Fruit fly (Drosophila melanogaster) whole organism, embryonic: ENCODE results near the gene Zdhhc8.

ENCODE experiments used
- Abd-B ChIP-seq: fragments of 200-800 bp; sonication (Bioruptor generic); optimal IDR thresholded peaks from 2 replicates; lab custom pipeline; 2018; ENCODE audit warnings: missing biosample characterization, mild to moderate bottlenecking, missing genetic modification characterization, moderate library complexity
- Atf3 ChIP-seq: fragments of 200-800 bp; sonication (Bioruptor generic); optimal IDR thresholded peaks from 3 replicates; lab custom pipeline; 2016; ENCODE audit warnings: missing biosample characterization, missing genetic modification characterization
- BEAF-32 ChIP-seq: fragments of 200-800 bp; sonication (Bioruptor generic); optimal IDR thresholded peaks from 3 replicates; lab custom pipeline; 2017; ENCODE audit warnings: missing biosample characterization, missing genetic modification characterization, mild to moderate bottlenecking, moderate library complexity, missing genetic modification reagents
- CG10565 ChIP-seq: fragments of 200-800 bp; sonication (Bioruptor generic); optimal IDR thresholded peaks from 3 replicates; lab custom pipeline; 2016; ENCODE audit warnings: missing biosample characterization, mild to moderate bottlenecking, missing genetic modification characterization
- CG11504 ChIP-seq: fragments of 200-800 bp; sonication (Bioruptor generic); optimal IDR thresholded peaks from 3 replicates; lab custom pipeline; 2019; ENCODE audit warnings: missing biosample characterization, mild to moderate bottlenecking, missing genetic modification characterization, moderate library complexity
- CG1233 ChIP-seq: fragments of 200-800 bp; sonication (Bioruptor generic); optimal IDR thresholded peaks from 4 replicates; lab custom pipeline; 2018; ENCODE audit warnings: missing biosample characterization, mild to moderate bottlenecking, missing genetic modification characterization
- CG13287 ChIP-seq: fragments of 200-800 bp; sonication (Bioruptor generic); IDR thresholded peaks from 2 replicates; pipeline ENCODE4 v1.3.6; 2022; ENCODE audit warnings: missing biosample characterization, missing genetic modification characterization; ENCODE audit not compliant: partially characterized antibody
- CG13296 ChIP-seq: fragments of 200-800 bp; sonication (Bioruptor generic); optimal IDR thresholded peaks from 3 replicates; lab custom pipeline; 2018; ENCODE audit warnings: missing biosample characterization, mild to moderate bottlenecking, missing genetic modification characterization
- CG13775 ChIP-seq: fragments of 200-800 bp; sonication (Bioruptor generic); optimal IDR thresholded peaks from 3 replicates; lab custom pipeline; 2017; ENCODE audit warnings: missing biosample characterization, mild to moderate bottlenecking, missing genetic modification characterization
- CG13894 ChIP-seq: fragments of 200-800 bp; sonication (Bioruptor generic); optimal IDR thresholded peaks from 3 replicates; lab custom pipeline; 2018; ENCODE audit warnings: missing biosample characterization, mild to moderate bottlenecking, missing genetic modification characterization, moderate library complexity
- CG15269 ChIP-seq: fragments of 200-800 bp; sonication (Bioruptor generic); optimal IDR thresholded peaks from 2 replicates; lab custom pipeline; 2018; ENCODE audit warnings: missing biosample characterization, mild to moderate bottlenecking, missing genetic modification characterization, moderate library complexity
- CG15514 ChIP-seq: fragments of 200-800 bp; sonication (Bioruptor generic); optimal IDR thresholded peaks from 3 replicates; lab custom pipeline; 2017; ENCODE audit warnings: missing biosample characterization, missing genetic modification characterization, mild to moderate bottlenecking, moderate library complexity, missing genetic modification reagents
- CG16779 ChIP-seq: fragments of 200-800 bp; sonication (Bioruptor generic); IDR thresholded peaks from 2 replicates; pipeline ENCODE4 v1.3.6; 2022; ENCODE audit warnings: missing biosample characterization, missing genetic modification characterization
- CG17361 ChIP-seq: fragments of 200-800 bp; sonication (Bioruptor generic); IDR thresholded peaks from 3 replicates; pipeline ENCODE4 v1.3.6; 2022; ENCODE audit warnings: missing biosample characterization, missing genetic modification characterization
- CG18262 ChIP-seq: fragments of 200-800 bp; optimal IDR thresholded peaks from 3 replicates; lab custom pipeline; 2019; ENCODE audit warnings: missing biosample characterization, mild to moderate bottlenecking, missing genetic modification characterization, moderate library complexity
- CG2712 ChIP-seq: fragments of 200-800 bp; optimal IDR thresholded peaks from 3 replicates; lab custom pipeline; 2019; ENCODE audit warnings: missing biosample characterization, mild to moderate bottlenecking, missing genetic modification characterization, moderate library complexity
- CG2889 ChIP-seq: fragments of 200-800 bp; sonication (Bioruptor generic); IDR thresholded peaks from 3 replicates; pipeline ENCODE4 v1.3.6; 2022; ENCODE audit warnings: missing biosample characterization, missing genetic modification characterization
- CG30403 ChIP-seq: fragments of 200-800 bp; sonication (Bioruptor generic); optimal IDR thresholded peaks from 3 replicates; lab custom pipeline; 2016; ENCODE audit warnings: missing biosample characterization, missing genetic modification characterization
- CG31365 ChIP-seq: fragments of 200-800 bp; sonication (Bioruptor generic); optimal IDR thresholded peaks from 2 replicates; lab custom pipeline; 2018; ENCODE audit warnings: missing biosample characterization, mild to moderate bottlenecking, missing genetic modification characterization
- CG7928 ChIP-seq: fragments of 200-800 bp; sonication (Bioruptor generic); optimal IDR thresholded peaks from 2 replicates; lab custom pipeline; 2017; ENCODE audit warnings: missing biosample characterization, mild to moderate bottlenecking, missing genetic modification characterization
- CG8290 ChIP-seq, 3 experiments: fragments of 200-800 bp; sonication (Bioruptor generic); optimal IDR thresholded peaks; 2 replicates each; lab custom pipeline; 2016 to 2019; ENCODE audit warnings: missing biosample characterization in 3 of 3, missing genetic modification characterization in 3 of 3, mild to moderate bottlenecking in 2 of 3, moderate library complexity in 1 of 3
- CG9215 ChIP-seq: fragments of 200-800 bp; sonication (Bioruptor generic); IDR thresholded peaks from 2 replicates; pipeline ENCODE4 v1.3.6; 2022; ENCODE audit warnings: missing biosample characterization, missing genetic modification characterization
- CG9727 ChIP-seq: fragments of 200-800 bp; sonication (Bioruptor generic); optimal IDR thresholded peaks from 3 replicates; lab custom pipeline; 2017; ENCODE audit warnings: missing biosample characterization, mild to moderate bottlenecking, missing genetic modification characterization
- Camta ChIP-seq: fragments of 200-800 bp; sonication (Bioruptor generic); optimal IDR thresholded peaks from 2 replicates; lab custom pipeline; 2016; ENCODE audit warnings: missing biosample characterization, missing genetic modification characterization
- CkIIα-i1 ChIP-seq: fragments of 200-800 bp; sonication (Bioruptor generic); IDR thresholded peaks from 2 replicates; pipeline ENCODE4 v1.3.6; 2022; ENCODE audit warnings: missing biosample characterization, missing genetic modification characterization
- D19A ChIP-seq: fragments of 200-800 bp; optimal IDR thresholded peaks from 3 replicates; lab custom pipeline; 2019; ENCODE audit warnings: missing biosample characterization, mild to moderate bottlenecking, missing genetic modification characterization, moderate library complexity
- HLH54F ChIP-seq: fragments of 200-800 bp; sonication (Bioruptor generic); optimal IDR thresholded peaks from 3 replicates; lab custom pipeline; 2016; ENCODE audit warnings: missing biosample characterization, missing genetic modification characterization
- Hr3 ChIP-seq: fragments of 200-800 bp; sonication (Bioruptor generic); optimal IDR thresholded peaks from 3 replicates; lab custom pipeline; 2016; ENCODE audit warnings: missing biosample characterization, missing genetic modification characterization
- Med ChIP-seq: fragments of 200-800 bp; sonication (Bioruptor generic); peaks from one replicate; lab custom pipeline; 2016; ENCODE audit warnings: missing biosample characterization, missing genetic modification characterization, mild to moderate bottlenecking, inconsistent platforms, moderate library complexity
- NC2β ChIP-seq: fragments of 200-800 bp; sonication (Bioruptor generic); optimal IDR thresholded peaks from 2 replicates; lab custom pipeline; 2016; ENCODE audit warnings: missing biosample characterization, missing genetic modification characterization
- Pdp1 ChIP-seq, 2 experiments: fragments of 200-800 bp; sonication (Bioruptor generic); optimal IDR thresholded peaks; 3 replicates each; lab custom pipeline; 2016; ENCODE audit warnings: missing biosample characterization in 2 of 2, missing genetic modification characterization in 2 of 2, mild to moderate bottlenecking in 1 of 2, moderate library complexity in 1 of 2
- Rfx ChIP-seq: fragments of 200-800 bp; sonication (Bioruptor generic); IDR thresholded peaks from 2 replicates; pipeline ENCODE4 v1.3.6; 2022; ENCODE audit warnings: missing biosample characterization, missing genetic modification characterization
- Sox100B ChIP-seq: fragments of 200-800 bp; sonication (Bioruptor generic); optimal IDR thresholded peaks from 3 replicates; lab custom pipeline; 2018; ENCODE audit warnings: missing biosample characterization, mild to moderate bottlenecking, missing genetic modification characterization
- Ssrp ChIP-seq: fragments of 200-800 bp; sonication (Bioruptor generic); optimal IDR thresholded peaks from 2 replicates; lab custom pipeline; 2018; ENCODE audit warnings: missing biosample characterization, mild to moderate bottlenecking, missing genetic modification characterization, moderate library complexity
- Vsx1 ChIP-seq: fragments of 200-800 bp; sonication (Bioruptor generic); optimal IDR thresholded peaks from 2 replicates; lab custom pipeline; 2017; ENCODE audit warnings: missing biosample characterization, mild to moderate bottlenecking, missing genetic modification characterization, missing genetic modification reagents
- chif ChIP-seq, 2 experiments: fragments of 200-800 bp; sonication (Bioruptor generic); optimal IDR thresholded peaks; 3 replicates each; lab custom pipeline; 2016; ENCODE audit warnings: missing biosample characterization in 2 of 2, missing genetic modification characterization in 2 of 2
- crc ChIP-seq: fragments of 200-800 bp; sonication (Bioruptor generic); optimal IDR thresholded peaks from 2 replicates; lab custom pipeline; 2016; ENCODE audit warnings: missing biosample characterization, missing genetic modification characterization
- crol ChIP-seq: fragments of 200-800 bp; sonication (Bioruptor generic); IDR thresholded peaks from 2 replicates; pipeline ENCODE4 v1.3.6; 2022; ENCODE audit warnings: missing biosample characterization, missing genetic modification characterization
- dan ChIP-seq: fragments of 200-800 bp; sonication (Bioruptor generic); IDR thresholded peaks from 2 replicates; pipeline ENCODE4 v1.3.6; 2022; ENCODE audit warnings: missing biosample characterization, missing genetic modification characterization
- gem ChIP-seq: fragments of 200-800 bp; sonication (Bioruptor generic); optimal IDR thresholded peaks from 2 replicates; lab custom pipeline; 2019; ENCODE audit warnings: missing biosample characterization, mild to moderate bottlenecking, missing genetic modification characterization, moderate library complexity
- grau ChIP-seq: fragments of 200-800 bp; optimal IDR thresholded peaks from 3 replicates; lab custom pipeline; 2019; ENCODE audit warnings: missing biosample characterization, mild to moderate bottlenecking, missing genetic modification characterization, moderate library complexity
- her ChIP-seq: fragments of 200-800 bp; sonication (Bioruptor generic); optimal IDR thresholded peaks from 2 replicates; lab custom pipeline; 2016; ENCODE audit warnings: missing biosample characterization, missing genetic modification characterization
- lmd ChIP-seq: fragments of 200-800 bp; sonication (Bioruptor generic); IDR thresholded peaks from 2 replicates; pipeline ENCODE4 v1.3.6; 2022; ENCODE audit warnings: missing biosample characterization, missing genetic modification characterization
- otp ChIP-seq: fragments of 200-800 bp; sonication (Bioruptor generic); IDR thresholded peaks from 3 replicates; pipeline ENCODE4, ENCODE4 v1.3.6; 2022; ENCODE audit warnings: missing biosample characterization, missing genetic modification characterization
- rib ChIP-seq: fragments of 200-800 bp; sonication (Bioruptor generic); IDR thresholded peaks from 2 replicates; pipeline ENCODE4 v1.3.6; 2022; ENCODE audit warnings: missing biosample characterization, missing genetic modification characterization
- run ChIP-seq: fragments of 200-800 bp; sonication (Bioruptor generic); optimal IDR thresholded peaks from 3 replicates; lab custom pipeline; 2018; ENCODE audit warnings: missing biosample characterization, mild to moderate bottlenecking, missing genetic modification characterization
- sob ChIP-seq: fragments of 200-800 bp; sonication (Bioruptor generic); IDR thresholded peaks from 2 replicates; pipeline ENCODE4 v1.3.6; 2022; ENCODE audit warnings: missing biosample characterization, missing genetic modification characterization
- tap ChIP-seq: fragments of 200-800 bp; optimal IDR thresholded peaks from 3 replicates; lab custom pipeline; 2019; ENCODE audit warnings: missing biosample characterization, mild to moderate bottlenecking, missing genetic modification characterization, moderate library complexity
- zfh2 ChIP-seq: fragments of 200-800 bp; sonication (Bioruptor generic); optimal IDR thresholded peaks from 2 replicates; lab custom pipeline; 2016; ENCODE audit warnings: missing biosample characterization, missing genetic modification characterization

The Zdhhc8 gene

dm6 chrX:9297661-9298433, 58.2 kb downstream of the Zdhhc8 start (continued):
- TF ChIP-seq CG13296 (GFP tag; lab: Kevin White, UChicago) (no peak), Pdp1 (GFP tag; optimal IDR thresholded peaks at IDR 0.05; lab: Kevin White, UChicago) (peak in 1 of 2 experiments; percentile 20), lmd (GFP tag; lab: Robert Waterston, UW) (no peak), Ssrp (no peak), rib (no peak), D19A (tag; lab: Kevin White, UChicago) (peak; percentile 22), sob (GFP tag; lab: Robert Waterston, UW) (no peak), BEAF-32 (GFP tag; lab: Kevin White, UChicago) (no peak), CG9215 (peak; percentile 41; the same call in 1 of the 2 replicates), tap (tag; lab: Kevin White, UChicago) (no peak), CG13287 (GFP tag; lab: Robert Waterston, UW) (no peak), CG10565 (GFP tag; lab: Kevin White, UChicago) (no peak), Rfx (GFP tag; lab: Robert Waterston, UW) (peak; percentile 45; the same call in 1 of the 2 replicates), Camta (GFP tag; lab: Kevin White, UChicago) (no peak), her (GFP tag; lab: Kevin White, UChicago) (no peak), CG2889 (GFP tag; lab: Robert Waterston, UW) (no peak), HLH54F (GFP tag; lab: Kevin White, UChicago) (peak; percentile 7), CG9727 (GFP tag; lab: Kevin White, UChicago) (peak; percentile 9), dan (GFP tag; lab: Robert Waterston, UW) (no peak), gem (tag; lab: Kevin White, UChicago) (peak; percentile 53), CG8290 (GFP tag; optimal IDR thresholded peaks at IDR 0.05; lab: Kevin White, UChicago) (no peak), CG8290 (tag; optimal IDR thresholded peaks at IDR 0.05; lab: Kevin White, UChicago) (no peak), CG13775 (GFP tag; lab: Kevin White, UChicago) (peak; percentile 11), NC2β (no peak), CG16779 (GFP tag; lab: Robert Waterston, UW) (no peak), CG31365 (tag; lab: Kevin White, UChicago) (no peak), Med (GFP tag; lab: Kevin White, UChicago) (peak; percentile 78), otp (GFP tag; lab: Robert Waterston, UW) (no peak), CG30403 (GFP tag; lab: Kevin White, UChicago) (peak; percentile 26), CG15514 (GFP tag; lab: Kevin White, UChicago) (no peak), Hr3 (GFP tag; lab: Kevin White, UChicago) (no peak), chif (GFP tag; optimal IDR thresholded peaks at IDR 0.05; lab: Kevin White, UChicago) (no peak), CG15269 (tag; lab: Kevin White, UChicago) (peak; percentile 36), Sox100B (GFP tag; lab: Kevin White, UChicago) (peak; percentile 2), Abd-B (GFP tag; lab: Kevin White, UChicago) (no peak), zfh2 (peak; percentile 24), CG7928 (GFP tag; lab: Kevin White, UChicago) (no peak), CG17361 (GFP tag; lab: Robert Waterston, UW) (0 out of 3 replicates have a peak, but pooled peaks have one; percentile 20), Vsx1 (no peak), CG18262 (no peak), grau (tag; lab: Kevin White, UChicago) (peak; percentile 43), crol (GFP tag; lab: Robert Waterston, UW) (no peak), run (tag; lab: Kevin White, UChicago) (no peak), CG13894 (peak; percentile 89), CkIIα-i1 (no peak), crc (GFP tag; lab: Kevin White, UChicago) (no peak), Atf3 (GFP tag; lab: Kevin White, UChicago) (no peak), CG11504 (tag; lab: Kevin White, UChicago) (peak; percentile 51), CG2712 (no peak), CG1233 (GFP tag; lab: Kevin White, UChicago) (no peak)
